1 fruit fly cellular context compared by ENCODE assay signal in genomic region chr3R:18928346-18928917, dm6.
TF ChIP-seq lines count a peak whose summit lies in the region.

Gene Mpc1, minus strand, starts transcription at chr3R:18928659.

TF ChIP-seq in whole organism, embryonic, 481 proteins besides CTCF, POLR2A, EP300 and RAD21 (continued from another document):
- TF ChIP-seq da (GFP tag; optimal IDR thresholded peaks at IDR 0.05; lab: Kevin White, UChicago), result no peak
- no peak for TF ChIP-seq Ssrp (tag; optimal IDR thresholded peaks at IDR 0.05; lab: Kevin White, UChicago)
- peak; percentile 51 for TF ChIP-seq ERR (GFP tag; optimal IDR thresholded peaks at IDR 0.05; lab: Kevin White, UChicago)
- TF ChIP-seq CG17568 (GFP tag; optimal IDR thresholded peaks at IDR 0.05; lab: Kevin White, UChicago), result peak; percentile 39
- TF ChIP-seq ranshi (GFP tag; IDR thresholded peaks at IDR 0.05; lab: Robert Waterston, UW), result peak; percentile 25; the same call in 1 of the 2 replicates
- no peak for TF ChIP-seq Asciz (GFP tag; optimal IDR thresholded peaks at IDR 0.05; lab: Kevin White, UChicago)
- TF ChIP-seq Sry-δ (GFP tag; optimal IDR thresholded peaks at IDR 0.05; lab: Kevin White, UChicago), result peak; percentile 78
- no peak for TF ChIP-seq tin (GFP tag; optimal IDR thresholded peaks at IDR 0.05; lab: Kevin White, UChicago)
- peak; percentile 85 for TF ChIP-seq Bgb (GFP tag; IDR thresholded peaks at IDR 0.05; lab: Robert Waterston, UW; ENCODE audit: partially characterized antibody)
- no peak for TF ChIP-seq MTF-1 (GFP tag; optimal IDR thresholded peaks at IDR 0.05; lab: Kevin White, UChicago; ENCODE audit: borderline replicate concordance)
- TF ChIP-seq prd (optimal IDR thresholded peaks at IDR 0.05; lab: Kevin White, UChicago), result no peak
- TF ChIP-seq prd (GFP tag; IDR thresholded peaks at IDR 0.05; lab: Robert Waterston, UW), result 0 out of 3 replicates have a peak, but pooled peaks have one; percentile 4
- peak; percentile 17 for TF ChIP-seq CG18599 (GFP tag; optimal IDR thresholded peaks at IDR 0.05; lab: Kevin White, UChicago)
- no peak for TF ChIP-seq Deaf1 (tag; optimal IDR thresholded peaks at IDR 0.05; lab: Kevin White, UChicago)
- peak; percentile 61 for TF ChIP-seq hbn (GFP tag; IDR thresholded peaks at IDR 0.05; lab: Robert Waterston, UW; ENCODE audit: partially characterized antibody)
- TF ChIP-seq CG6272 (GFP tag; IDR thresholded peaks at IDR 0.05; lab: Robert Waterston, UW), result peak; percentile 53; the same call in 1 of the 2 replicates
- TF ChIP-seq gem (tag; optimal IDR thresholded peaks at IDR 0.05; lab: Kevin White, UChicago), result peak; percentile 43
- peak; percentile 45 for TF ChIP-seq MBD-R2 (GFP tag; IDR thresholded peaks at IDR 0.05; lab: Robert Waterston, UW)
- peak; percentile 89 for TF ChIP-seq Dref (GFP tag; IDR thresholded peaks at IDR 0.05; lab: Robert Waterston, UW)
- TF ChIP-seq CG2120 (GFP tag; optimal IDR thresholded peaks at IDR 0.05; lab: Kevin White, UChicago), result peak; percentile 30
- TF ChIP-seq Meics (GFP tag; optimal IDR thresholded peaks at IDR 0.05; lab: Kevin White, UChicago), result no peak
- TF ChIP-seq CG5245 (GFP tag; optimal IDR thresholded peaks at IDR 0.05; lab: Kevin White, UChicago), result no peak
- TF ChIP-seq ssp (GFP tag; IDR thresholded peaks at IDR 0.05; lab: Robert Waterston, UW), result no peak
- peak; percentile 78 for TF ChIP-seq unc-4 (GFP tag; IDR thresholded peaks at IDR 0.05; lab: Robert Waterston, UW; ENCODE audit: partially characterized antibody)
- peak; percentile 60; the same call in 2 of the 3 replicates for TF ChIP-seq CG14860 (GFP tag; IDR thresholded peaks at IDR 0.05; lab: Robert Waterston, UW; ENCODE audit: partially characterized antibody)
- TF ChIP-seq Antp (GFP tag; optimal IDR thresholded peaks at IDR 0.05; lab: Kevin White, UChicago), result no peak
- TF ChIP-seq CG14050 (GFP tag; IDR thresholded peaks at IDR 0.05; lab: Robert Waterston, UW), result 0 out of 3 replicates have a peak, but pooled peaks have one; percentile 10
- TF ChIP-seq Rfx (GFP tag; IDR thresholded peaks at IDR 0.05; lab: Robert Waterston, UW), result peak; percentile 70
- peak; percentile 61 for TF ChIP-seq CG7556 (GFP tag; optimal IDR thresholded peaks at IDR 0.05; lab: Kevin White, UChicago)
- peak; percentile 67 for TF ChIP-seq CG9797 (GFP tag; optimal IDR thresholded peaks at IDR 0.05; lab: Kevin White, UChicago)
- peak; percentile 56; the same call in 1 of the 4 replicates for TF ChIP-seq chinmo (GFP tag; IDR thresholded peaks at IDR 0.05; lab: Robert Waterston, UW; ENCODE audit: partially characterized antibody)
- TF ChIP-seq lilli (GFP tag; optimal IDR thresholded peaks at IDR 0.05; lab: Kevin White, UChicago), result peak; percentile 24
- TF ChIP-seq CG4617 (GFP tag; optimal IDR thresholded peaks at IDR 0.05; lab: Kevin White, UChicago; ENCODE audit: borderline replicate concordance), result peak; percentile 22
- no peak for TF ChIP-seq CG18011 (GFP tag; optimal IDR thresholded peaks at IDR 0.05; lab: Kevin White, UChicago)
- peak; percentile 8; the same call in 1 of the 3 replicates for TF ChIP-seq Aef1 (GFP tag; IDR thresholded peaks at IDR 0.05; lab: Robert Waterston, UW)
- peak; percentile 57 for TF ChIP-seq CG12391 (tag; optimal IDR thresholded peaks at IDR 0.05; lab: Kevin White, UChicago)
- no peak for TF ChIP-seq Blimp-1 (GFP tag; optimal IDR thresholded peaks at IDR 0.05; lab: Kevin White, UChicago)
- TF ChIP-seq CG13624 (GFP tag; optimal IDR thresholded peaks at IDR 0.05; lab: Kevin White, UChicago), result peak; percentile 1
- peak; percentile 70 for TF ChIP-seq Doc3 (GFP tag; IDR thresholded peaks at IDR 0.05; lab: Robert Waterston, UW; ENCODE audit: partially characterized antibody)
- TF ChIP-seq mirr (GFP tag; optimal IDR thresholded peaks at IDR 0.05; lab: Kevin White, UChicago), result peak; percentile 2
- peak in 1 of 2 experiments; percentile 20 for TF ChIP-seq tll (GFP tag; optimal IDR thresholded peaks at IDR 0.05; lab: Kevin White, UChicago)
- peak; percentile 99 for TF ChIP-seq Adf1 (GFP tag; IDR thresholded peaks at IDR 0.05; lab: Robert Waterston, UW)
- TF ChIP-seq knrl (GFP tag; IDR thresholded peaks at IDR 0.05; lab: Robert Waterston, UW; ENCODE audit: partially characterized antibody), result peak; percentile 83
- peak; percentile 24 for TF ChIP-seq CG2712 (tag; optimal IDR thresholded peaks at IDR 0.05; lab: Kevin White, UChicago)
- TF ChIP-seq CG8924 (tag; optimal IDR thresholded peaks at IDR 0.05; lab: Kevin White, UChicago), result peak; percentile 56
- TF ChIP-seq HLH3B (GFP tag; IDR thresholded peaks at IDR 0.05; lab: Robert Waterston, UW), result no peak
- TF ChIP-seq CG34422 (GFP tag; IDR thresholded peaks at IDR 0.05; lab: Robert Waterston, UW), result peak; percentile 80; the same call in 1 of the 3 replicates
- TF ChIP-seq bbx (GFP tag; IDR thresholded peaks at IDR 0.05; lab: Robert Waterston, UW; ENCODE audit: partially characterized antibody), result peak; percentile 83
- peak; percentile 46 for TF ChIP-seq CG30020 (tag; optimal IDR thresholded peaks at IDR 0.05; lab: Kevin White, UChicago)
- peak; percentile 68 for TF ChIP-seq Med (GFP tag; lab: Kevin White, UChicago)
- TF ChIP-seq CG4360 (GFP tag; IDR thresholded peaks at IDR 0.05; lab: Robert Waterston, UW), result peak; percentile 97
- TF ChIP-seq ham (GFP tag; IDR thresholded peaks at IDR 0.05; lab: Robert Waterston, UW), result no peak
- TF ChIP-seq pho (GFP tag; optimal IDR thresholded peaks at IDR 0.05; lab: Kevin White, UChicago), result no peak
- peak; percentile 57 for TF ChIP-seq tna (GFP tag; IDR thresholded peaks at IDR 0.05; lab: Robert Waterston, UW; ENCODE audit: partially characterized antibody)
- peak; percentile 0 for TF ChIP-seq D19A (tag; optimal IDR thresholded peaks at IDR 0.05; lab: Kevin White, UChicago)
- TF ChIP-seq CG15696 (tag; optimal IDR thresholded peaks at IDR 0.05; lab: Kevin White, UChicago), result peak; percentile 4
- peak; percentile 25; the same call in 1 of the 4 replicates for TF ChIP-seq Gug (GFP tag; IDR thresholded peaks at IDR 0.05; lab: Robert Waterston, UW)
- peak; percentile 80 for TF ChIP-seq YL-1 (GFP tag; optimal IDR thresholded peaks at IDR 0.05; lab: Kevin White, UChicago)
- peak; percentile 63 for TF ChIP-seq CG12659 (GFP tag; optimal IDR thresholded peaks at IDR 0.05; lab: Kevin White, UChicago)
- TF ChIP-seq wek (GFP tag; optimal IDR thresholded peaks at IDR 0.05; lab: Kevin White, UChicago), result peak; percentile 2
- TF ChIP-seq jumu (GFP tag; optimal IDR thresholded peaks at IDR 0.05; lab: Kevin White, UChicago), result no peak
- no peak for TF ChIP-seq lov (optimal IDR thresholded peaks at IDR 0.05; lab: Kevin White, UChicago)
- 0 out of 3 replicates have a peak, but pooled peaks have one; percentile 18 for TF ChIP-seq lov (GFP tag; IDR thresholded peaks at IDR 0.05; lab: Robert Waterston, UW)
- no peak for TF ChIP-seq CG17829 (tag; optimal IDR thresholded peaks at IDR 0.05; lab: Kevin White, UChicago)
- peak; percentile 63 for TF ChIP-seq scrt (GFP tag; optimal IDR thresholded peaks at IDR 0.05; lab: Kevin White, UChicago)
- no peak for TF ChIP-seq fd3F (GFP tag; optimal IDR thresholded peaks at IDR 0.05; lab: Kevin White, UChicago)
- peak; percentile 19 for TF ChIP-seq CG13424 (tag; optimal IDR thresholded peaks at IDR 0.05; lab: Kevin White, UChicago)
- TF ChIP-seq CG2889 (GFP tag; IDR thresholded peaks at IDR 0.05; lab: Robert Waterston, UW), result 0 out of 3 replicates have a peak, but pooled peaks have one; percentile 26
- peak in 1 of 2 experiments; percentile 8 for TF ChIP-seq insv (GFP tag; optimal IDR thresholded peaks at IDR 0.05; lab: Kevin White, UChicago)
- TF ChIP-seq gfzf (GFP tag; optimal IDR thresholded peaks at IDR 0.05; lab: Kevin White, UChicago), result peak; percentile 39
